Worm (Caenorhabditis elegans) whole organism, mixed stage, embryonic: ENCODE measurements around the gene F20B10.3.
A peak's percentile ranks its signal among the peaks of the same experiment; 100 is the strongest.

Experiments used
- M03D4.4 ChIP-seq: sonication (generic microtip); optimal IDR thresholded peaks from 2 replicates; lab custom pipeline; 2017; ENCODE audit warnings: mild to moderate bottlenecking, missing genetic modification characterization, missing compliant biosample characterization
- bed-3 ChIP-seq: fragments of 200-800 bp; sonication (Bioruptor generic); optimal IDR thresholded peaks from 3 replicates; lab custom pipeline; 2018; ENCODE audit warnings: mild to moderate bottlenecking, missing genetic modification characterization, moderate library complexity, missing compliant biosample characterization
- blmp-1 ChIP-seq: fragments of 150-350 bp; optimal IDR thresholded peaks from 2 replicates; lab custom pipeline; 2014; ENCODE audit warnings: missing biosample characterization, missing genetic modification characterization
- ceh-39 ChIP-seq: fragments of 150-350 bp; optimal IDR thresholded peaks from 2 replicates; lab custom pipeline; 2014; ENCODE audit warnings: missing biosample characterization, missing genetic modification characterization
- ceh-43 ChIP-seq: fragments of 200-800 bp; sonication (Bioruptor generic); optimal IDR thresholded peaks from 2 replicates; lab custom pipeline; 2018; ENCODE audit warnings: mild to moderate bottlenecking, missing genetic modification characterization, moderate library complexity, missing compliant biosample characterization
- ceh-83 ChIP-seq: fragments of 200-800 bp; sonication (Bioruptor generic); optimal IDR thresholded peaks from 2 replicates; lab custom pipeline; 2018; ENCODE audit warnings: mild to moderate bottlenecking, missing genetic modification characterization, missing compliant biosample characterization
- ces-1 ChIP-seq: fragments of 150-350 bp; optimal IDR thresholded peaks from 2 replicates; lab custom pipeline; 2014; ENCODE audit warnings: missing biosample characterization, missing genetic modification reagents, missing genetic modification characterization
- elt-1 ChIP-seq: sonication (generic microtip); optimal IDR thresholded peaks from 2 replicates; lab custom pipeline; 2017; ENCODE audit warnings: missing genetic modification characterization, mild to moderate bottlenecking, missing compliant biosample characterization, antibody characterized with exemption, moderate library complexity, borderline replicate concordance; ENCODE audit not compliant: insufficient read depth
- elt-3 ChIP-seq: fragments of 150-350 bp; optimal IDR thresholded peaks from 2 replicates; lab custom pipeline; 2014; ENCODE audit warnings: missing biosample characterization, missing genetic modification characterization
- flh-1 ChIP-seq: fragments of 200-800 bp; sonication (Bioruptor generic); optimal IDR thresholded peaks from 2 replicates; lab custom pipeline; 2018; ENCODE audit warnings: mild to moderate bottlenecking, missing genetic modification characterization, moderate library complexity, missing compliant biosample characterization
- ham-2 ChIP-seq: fragments of 200-800 bp; sonication (Bioruptor generic); optimal IDR thresholded peaks from 2 replicates; lab custom pipeline; 2018; ENCODE audit warnings: mild to moderate bottlenecking, missing genetic modification characterization, missing compliant biosample characterization
- hlh-1 ChIP-seq: fragments of 150-350 bp; optimal IDR thresholded peaks from 2 replicates; lab custom pipeline; 2014; ENCODE audit warnings: missing biosample characterization, missing genetic modification reagents, missing genetic modification characterization
- lin-13 ChIP-seq: fragments of 150-350 bp; optimal IDR thresholded peaks from 2 replicates; lab custom pipeline; 2014; ENCODE audit warnings: missing biosample characterization, missing genetic modification characterization
- lin-32 ChIP-seq: fragments of 200-800 bp; sonication (Bioruptor generic); optimal IDR thresholded peaks from 2 replicates; lab custom pipeline; 2018; ENCODE audit warnings: mild to moderate bottlenecking, missing genetic modification characterization, missing compliant biosample characterization
- lsy-2 ChIP-seq: fragments of 150-350 bp; optimal IDR thresholded peaks from 2 replicates; lab custom pipeline; 2014; ENCODE audit warnings: missing biosample characterization, missing genetic modification characterization
- mab-5 ChIP-seq: fragments of 150-350 bp; optimal IDR thresholded peaks from 2 replicates; lab custom pipeline; 2014; ENCODE audit warnings: missing biosample characterization, missing genetic modification characterization
- mep-1 ChIP-seq: fragments of 150-350 bp; optimal IDR thresholded peaks from 2 replicates; lab custom pipeline; 2017; ENCODE audit warnings: missing biosample characterization, missing genetic modification reagents, missing genetic modification characterization, inconsistent platforms
- mls-2 ChIP-seq: sonication (generic microtip); optimal IDR thresholded peaks from 2 replicates; lab custom pipeline; 2016; ENCODE audit warnings: mild to moderate bottlenecking, missing genetic modification characterization, moderate library complexity, missing compliant biosample characterization
- nhr-12 ChIP-seq: fragments of 150-350 bp; optimal IDR thresholded peaks from 2 replicates; lab custom pipeline; 2014; ENCODE audit warnings: missing biosample characterization, missing genetic modification characterization
- nhr-2 ChIP-seq: fragments of 150-350 bp; optimal IDR thresholded peaks from 2 replicates; lab custom pipeline; 2014; ENCODE audit warnings: missing biosample characterization, missing genetic modification characterization
- nhr-237 ChIP-seq: fragments of 150-350 bp; optimal IDR thresholded peaks from 2 replicates; lab custom pipeline; 2014; ENCODE audit warnings: missing biosample characterization, missing genetic modification characterization
- nhr-28 ChIP-seq: fragments of 150-350 bp; optimal IDR thresholded peaks from 2 replicates; lab custom pipeline; 2014; ENCODE audit warnings: missing biosample characterization, missing genetic modification characterization
- nhr-76 ChIP-seq: sonication (generic microtip); optimal IDR thresholded peaks from 2 replicates; lab custom pipeline; 2017; ENCODE audit warnings: missing biosample characterization, missing genetic modification characterization
- pha-4 ChIP-seq: fragments of 150-350 bp; optimal IDR thresholded peaks from 2 replicates; lab custom pipeline; 2018; ENCODE audit warnings: missing biosample characterization, missing genetic modification reagents, missing genetic modification characterization
- sem-2 ChIP-seq: fragments of 200-800 bp; sonication (Bioruptor generic); optimal IDR thresholded peaks from 2 replicates; lab custom pipeline; 2018; ENCODE audit warnings: mild to moderate bottlenecking, missing genetic modification characterization, missing compliant biosample characterization
- snpc-4 ChIP-seq: fragments of 150-350 bp; optimal IDR thresholded peaks from 2 replicates; lab custom pipeline; 2014; ENCODE audit warnings: missing biosample characterization, missing genetic modification characterization
- sptf-1 ChIP-seq: sonication (generic microtip); optimal IDR thresholded peaks from 2 replicates; lab custom pipeline; 2017; ENCODE audit warnings: mild to moderate bottlenecking, missing genetic modification characterization, moderate library complexity, missing compliant biosample characterization
- tbx-8 ChIP-seq: fragments of 200-800 bp; sonication (Bioruptor generic); optimal IDR thresholded peaks from 2 replicates; lab custom pipeline; 2018; ENCODE audit warnings: mild to moderate bottlenecking, missing genetic modification characterization, moderate library complexity, missing compliant biosample characterization
- unc-120 ChIP-seq: sonication (generic microtip); optimal IDR thresholded peaks from 2 replicates; lab custom pipeline; 2017; ENCODE audit warnings: missing genetic modification characterization, missing compliant biosample characterization; ENCODE audit not compliant: poor library complexity, severe bottlenecking
- unc-39 ChIP-seq: fragments of 150-350 bp; optimal IDR thresholded peaks from 2 replicates; lab custom pipeline; 2014; ENCODE audit warnings: missing biosample characterization, missing genetic modification characterization
- zip-8 ChIP-seq: fragments of 150-350 bp; optimal IDR thresholded peaks from 2 replicates; lab custom pipeline; 2014; ENCODE audit warnings: missing biosample characterization, missing genetic modification characterization
- ztf-11 ChIP-seq: fragments of 150-350 bp; optimal IDR thresholded peaks from 2 replicates; lab custom pipeline; 2014; ENCODE audit warnings: missing biosample characterization, missing genetic modification characterization

F20B10.3 gene

ce11 chrIV:12207873-12208272 lies 39.8 kb downstream of the F20B10.3 start:
- TF ChIP-seq sptf-1 (tag; lab: Kevin White, UChicago) = no peak
- no peak for TF ChIP-seq mls-2
- TF ChIP-seq ceh-43 (GFP tag; lab: Kevin White, UChicago) = no peak
- TF ChIP-seq unc-120 = no peak
- no peak for TF ChIP-seq blmp-1 (tag; lab: Kevin White, UChicago)
- no peak for TF ChIP-seq ztf-11 (tag; lab: Kevin White, UChicago)
- TF ChIP-seq elt-3 (tag; lab: Kevin White, UChicago) = no peak

ce11 chrIV:12208984-12209676 lies 41.1 kb downstream of the F20B10.3 start, which contains the start of the genes marb-1 and F35G2.3:
TSS of gene marb-1 (minus strand) at chrIV:12209010.
TSS of gene F35G2.3 (plus strand) at chrIV:12209626.
- TF ChIP-seq ces-1 (GFP tag; lab: Kevin White, UChicago) (no peak), lsy-2 (tag; lab: Kevin White, UChicago) (peak; percentile 50), nhr-237 (tag; lab: Kevin White, UChicago) (no peak), sem-2 (GFP tag; lab: Kevin White, UChicago) (no peak), nhr-28 (tag; lab: Kevin White, UChicago) (no peak), lin-13 (no peak), mep-1 (tag; lab: Kevin White, UChicago) (peak; percentile 14), M03D4.4 (tag; lab: Kevin White, UChicago) (no peak), flh-1 (GFP tag; lab: Kevin White, UChicago) (no peak)

- no peak for TF ChIP-seq ceh-83 (GFP tag; lab: Kevin White, UChicago)
- TF ChIP-seq nhr-2 = no peak
- TF ChIP-seq lsy-2 (tag; lab: Kevin White, UChicago) = no peak
- TF ChIP-seq mls-2 = no peak
- no peak for TF ChIP-seq zip-8 (tag; lab: Kevin White, UChicago)
- no peak for TF ChIP-seq unc-39 (tag; lab: Kevin White, UChicago)
- no peak for TF ChIP-seq ceh-39 (tag; lab: Kevin White, UChicago)
- no peak for TF ChIP-seq tbx-8 (GFP tag; lab: Kevin White, UChicago)
- TF ChIP-seq elt-3 (tag; lab: Kevin White, UChicago) = no peak
- no peak for TF ChIP-seq sem-2 (GFP tag; lab: Kevin White, UChicago)
- no peak for TF ChIP-seq mep-1 (tag; lab: Kevin White, UChicago)
- TF ChIP-seq nhr-237 (tag; lab: Kevin White, UChicago) = no peak
- no peak for TF ChIP-seq hlh-1 (tag; lab: Kevin White, UChicago)
- no peak for TF ChIP-seq snpc-4 (tag; lab: Kevin White, UChicago)
- no peak for TF ChIP-seq bed-3 (GFP tag; lab: Kevin White, UChicago)
- TF ChIP-seq ztf-11 (tag; lab: Kevin White, UChicago) = no peak
- TF ChIP-seq nhr-76 = no peak
- TF ChIP-seq pha-4 = no peak
- no peak for TF ChIP-seq ces-1 (GFP tag; lab: Kevin White, UChicago)
- TF ChIP-seq mab-5 = no peak
Measured at ce11 chrIV:12211292-12211691, 43.2 kb downstream of the F20B10.3 start.

- no peak for TF ChIP-seq pha-4
- no peak for TF ChIP-seq mls-2
- TF ChIP-seq ham-2 (GFP tag; lab: Kevin White, UChicago) = no peak
- no peak for TF ChIP-seq lin-13
- TF ChIP-seq elt-1 (tag; lab: Kevin White, UChicago) = no peak
- TF ChIP-seq nhr-76 = no peak
- no peak for TF ChIP-seq M03D4.4 (tag; lab: Kevin White, UChicago)
- TF ChIP-seq nhr-12 (tag; lab: Kevin White, UChicago) = no peak
- no peak for TF ChIP-seq unc-39 (tag; lab: Kevin White, UChicago)
- TF ChIP-seq snpc-4 (tag; lab: Kevin White, UChicago) = no peak
- TF ChIP-seq mep-1 (tag; lab: Kevin White, UChicago) = no peak
- TF ChIP-seq hlh-1 (tag; lab: Kevin White, UChicago) = no peak
- no peak for TF ChIP-seq ceh-43 (GFP tag; lab: Kevin White, UChicago)
- TF ChIP-seq ceh-83 (GFP tag; lab: Kevin White, UChicago) = no peak
- no peak for TF ChIP-seq lin-32 (GFP tag; lab: Kevin White, UChicago)
- no peak for TF ChIP-seq mab-5
- no peak for TF ChIP-seq sptf-1 (tag; lab: Kevin White, UChicago)
- no peak for TF ChIP-seq bed-3 (GFP tag; lab: Kevin White, UChicago)
Measured at ce11 chrIV:12212814-12213213, 44.8 kb downstream of the F20B10.3 start.
